Worm (Caenorhabditis elegans): ENCODE data around the gene dpl-1.
A peak's percentile ranks its signal among the peaks of the same experiment; 100 is the strongest.

Gene dpl-1

ce11 chrII:9196325-9196724 lies 26.6 kb downstream of the dpl-1 start:
- peak; percentile 76 for TF ChIP-seq pqm-1 (tag; optimal IDR thresholded peaks at IDR 0.05)
- TF ChIP-seq ceh-16 (tag; optimal IDR thresholded peaks at IDR 0.05): no peak
- TF ChIP-seq daf-12 (tag; optimal IDR thresholded peaks at IDR 0.05): no peak
- TF ChIP-seq nhr-25 (tag; optimal IDR thresholded peaks at IDR 0.05): no peak
- TF ChIP-seq nhr-23 (tag; optimal IDR thresholded peaks at IDR 0.05): no peak
- no peak for TF ChIP-seq fkh-10 (GFP tag; optimal IDR thresholded peaks at IDR 0.05)
- TF ChIP-seq lin-39 (tag; optimal IDR thresholded peaks at IDR 0.05): no peak
- no peak for TF ChIP-seq nhr-67 (tag; optimal IDR thresholded peaks at IDR 0.05)
- peak; percentile 50 for TF ChIP-seq pha-4 (tag; optimal IDR thresholded peaks at IDR 0.05)
- no peak for TF ChIP-seq nhr-11 (tag; optimal IDR thresholded peaks at IDR 0.05)
- no peak for TF ChIP-seq aly-2 (tag; optimal IDR thresholded peaks at IDR 0.05)
- no peak for TF ChIP-seq unc-62 (GFP tag; optimal IDR thresholded peaks at IDR 0.05)
- TF ChIP-seq elt-3 (tag; optimal IDR thresholded peaks at IDR 0.05): no peak
- peak; percentile 79 for TF ChIP-seq elt-2 (tag; optimal IDR thresholded peaks at IDR 0.05)
- TF ChIP-seq ceh-9 (tag; optimal IDR thresholded peaks at IDR 0.05): no peak
- TF ChIP-seq ceh-28 (tag; optimal IDR thresholded peaks at IDR 0.05): no peak
- no peak for TF ChIP-seq sea-2 (GFP tag; optimal IDR thresholded peaks at IDR 0.05)
- no peak for TF ChIP-seq ama-1 (optimal IDR thresholded peaks at IDR 0.05)
- TF ChIP-seq nhr-28 (tag; optimal IDR thresholded peaks at IDR 0.05): no peak
- TF ChIP-seq nhr-77 (tag; optimal IDR thresholded peaks at IDR 0.05): no peak
- TF ChIP-seq fkh-2 (tag; optimal IDR thresholded peaks at IDR 0.05): no peak
- no peak for TF ChIP-seq ztf-4 (tag; optimal IDR thresholded peaks at IDR 0.05)
- no peak for TF ChIP-seq ztf-11 (tag; optimal IDR thresholded peaks at IDR 0.05)

- TF ChIP-seq snpc-4 (tag; optimal IDR thresholded peaks at IDR 0.05) (no peak), nhr-67 (tag; optimal IDR thresholded peaks at IDR 0.05) (no peak), mml-1 (tag; optimal IDR thresholded peaks at IDR 0.05) (no peak), nhr-12 (tag; optimal IDR thresholded peaks at IDR 0.05) (no peak), nhr-77 (tag; optimal IDR thresholded peaks at IDR 0.05) (no peak), zag-1 (tag; optimal IDR thresholded peaks at IDR 0.05) (no peak), ceh-16 (tag; optimal IDR thresholded peaks at IDR 0.05) (no peak), unc-62 (GFP tag; optimal IDR thresholded peaks at IDR 0.05) (no peak), ceh-9 (tag; optimal IDR thresholded peaks at IDR 0.05) (no peak), fkh-10 (GFP tag; optimal IDR thresholded peaks at IDR 0.05) (no peak), jun-1 (tag; optimal IDR thresholded peaks at IDR 0.05) (no peak), ceh-82 (tag; optimal IDR thresholded peaks at IDR 0.05) (no peak), lin-15B (tag; optimal IDR thresholded peaks at IDR 0.05) (no peak)
These were observed 27.5 kb downstream of the dpl-1 start, which contains the start of gene let-23 for ce11 chrII:9197212-9197611. let-23 (plus strand) TSS chrII:9197512.

ce11 chrII:9210076-9210475 lies 40.4 kb downstream of the dpl-1 start, which contains the start of gene ZK1067.4:
ZK1067.4 (plus strand) TSS chrII:9210376.
- TF ChIP-seq nhr-76 (tag; optimal IDR thresholded peaks at IDR 0.05): no peak
- no peak for TF ChIP-seq elt-3 (tag; optimal IDR thresholded peaks at IDR 0.05)
- no peak for TF ChIP-seq egl-27 (tag; optimal IDR thresholded peaks at IDR 0.05)
- no peak for TF ChIP-seq ZK546.5 (tag; optimal IDR thresholded peaks at IDR 0.05)
- no peak for TF ChIP-seq egl-5 (tag; optimal IDR thresholded peaks at IDR 0.05)
- no peak for TF ChIP-seq lin-15B (tag; optimal IDR thresholded peaks at IDR 0.05)
- no peak for TF ChIP-seq nfya-1 (tag; optimal IDR thresholded peaks at IDR 0.05; ENCODE audit: insufficient read depth)
- no peak for TF ChIP-seq nhr-11 (tag; optimal IDR thresholded peaks at IDR 0.05)
- no peak for TF ChIP-seq lin-39 (tag; optimal IDR thresholded peaks at IDR 0.05)
- no peak for TF ChIP-seq unc-62 (GFP tag; optimal IDR thresholded peaks at IDR 0.05)
- TF ChIP-seq ztf-11 (tag; optimal IDR thresholded peaks at IDR 0.05): no peak
- TF ChIP-seq eor-1 (tag; optimal IDR thresholded peaks at IDR 0.05): no peak
- TF ChIP-seq pqm-1 (tag; optimal IDR thresholded peaks at IDR 0.05): no peak
- TF ChIP-seq nhr-23 (tag; optimal IDR thresholded peaks at IDR 0.05): no peak
- no peak for TF ChIP-seq sea-2 (GFP tag; optimal IDR thresholded peaks at IDR 0.05)
- no peak for TF ChIP-seq ama-1 (optimal IDR thresholded peaks at IDR 0.05)

ce11 chrII:9211684-9212083 lies 42.0 kb downstream of the dpl-1 start:
- peak; percentile 26 for TF ChIP-seq pqm-1 (tag; optimal IDR thresholded peaks at IDR 0.05)
- TF ChIP-seq lsy-12 (tag; optimal IDR thresholded peaks at IDR 0.05): peak; percentile 58
- TF ChIP-seq nhr-25 (tag; optimal IDR thresholded peaks at IDR 0.05): peak; percentile 26
- TF ChIP-seq nhr-43 (tag; optimal IDR thresholded peaks at IDR 0.05; ENCODE audit: poor library complexity, severe bottlenecking): peak; percentile 57
- TF ChIP-seq nhr-23 (tag; optimal IDR thresholded peaks at IDR 0.05): peak; percentile 11
- no peak for TF ChIP-seq egl-5 (tag; optimal IDR thresholded peaks at IDR 0.05)
- TF ChIP-seq jun-1 (tag; optimal IDR thresholded peaks at IDR 0.05): peak; percentile 5
- peak; percentile 62 for TF ChIP-seq elt-2 (tag; optimal IDR thresholded peaks at IDR 0.05)
- TF ChIP-seq daf-12 (tag; optimal IDR thresholded peaks at IDR 0.05): no peak
- peak; percentile 96 for TF ChIP-seq snpc-4 (tag; optimal IDR thresholded peaks at IDR 0.05)

All from whole organism, L3 larva.